Worm (Caenorhabditis elegans) whole organism, young adult: ENCODE measurements around the gene Y17G7B.23.

ENCODE experiments used
- cebp-2 ChIP-seq: fragments of 200-800 bp; sonication (Bioruptor generic); IDR thresholded peaks from 2 replicates; pipeline ENCODE4 v1.3.6; 2022; ENCODE audit warnings: missing genetic modification characterization, missing compliant biosample characterization
- mel-28 ChIP-seq: sonication (generic microtip); optimal IDR thresholded peaks from 2 replicates; lab custom pipeline; 2016; ENCODE audit warnings: borderline replicate concordance, mild to moderate bottlenecking, missing genetic modification characterization, missing compliant biosample characterization
- nfya-1 ChIP-seq: sonication (generic microtip); optimal IDR thresholded peaks from 2 replicates; lab custom pipeline; 2017; ENCODE audit warnings: antibody characterized with exemption, missing compliant biosample characterization, missing genetic modification characterization, borderline replicate concordance; ENCODE audit not compliant: insufficient read depth
- sea-2 ChIP-seq: fragments of 200-800 bp; sonication (Bioruptor generic); IDR thresholded peaks from 2 replicates; pipeline ENCODE4 v1.3.6; 2022; ENCODE audit warnings: missing genetic modification characterization, missing compliant biosample characterization
- xnd-1 ChIP-seq: sonication (generic microtip); optimal IDR thresholded peaks from 2 replicates; lab custom pipeline; 2016; ENCODE audit warnings: missing genotype, missing genetic modification reagents, missing genetic modification characterization, missing compliant biosample characterization
- ztf-18 ChIP-seq: sonication (generic microtip); optimal IDR thresholded peaks from 2 replicates; lab custom pipeline; 2016; ENCODE audit warnings: missing genotype, mild to moderate bottlenecking, missing genetic modification characterization, missing compliant biosample characterization

DNA sequence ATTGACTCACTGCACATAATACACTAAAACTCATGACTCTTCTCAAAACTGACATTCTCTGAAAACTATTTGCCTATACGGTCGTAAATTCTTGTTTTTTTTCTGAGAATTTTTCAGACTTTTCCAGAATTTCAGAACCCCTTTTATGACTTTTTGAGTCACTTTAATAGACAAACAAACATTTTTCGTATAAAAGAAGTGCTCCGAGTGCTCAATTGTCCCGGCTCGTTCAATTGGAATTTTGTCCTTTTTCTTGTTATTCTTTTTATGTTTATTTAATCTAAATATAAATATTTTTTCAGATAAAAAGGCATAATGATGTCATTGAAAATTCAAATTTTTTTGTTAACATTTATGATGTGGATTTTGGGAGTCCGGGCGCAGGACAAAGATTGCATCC, at the start of gene Y17G7B.23:
- TF ChIP-seq mel-28 (tag; lab: Kevin White, UChicago) (no peak), nfya-1 (tag; lab: Kevin White, UChicago) (no peak), ztf-18 (tag; lab: Kevin White, UChicago) (no peak), sea-2 (GFP tag; lab: Robert Waterston, UW) (no peak), cebp-2 (GFP tag; lab: Robert Waterston, UW) (no peak), xnd-1 (tag; lab: Kevin White, UChicago) (no peak)
